Fruit fly (Drosophila melanogaster) whole organism, embryonic: ENCODE results near the gene RhoGAP93B.

Source experiments
- Atf3 ChIP-seq: fragments of 200-800 bp; sonication (Bioruptor generic); optimal IDR thresholded peaks from 3 replicates; lab custom pipeline; 2016; ENCODE audit warnings: missing biosample characterization, missing genetic modification characterization
- CG10979 ChIP-seq: fragments of 200-800 bp; sonication (Bioruptor generic); optimal IDR thresholded peaks from 2 replicates; lab custom pipeline; 2018; ENCODE audit warnings: missing biosample characterization, mild to moderate bottlenecking, missing genetic modification characterization, moderate library complexity
- CG11456 ChIP-seq: fragments of 200-800 bp; sonication (Bioruptor generic); IDR thresholded peaks from 3 replicates; pipeline ENCODE4 v1.3.6; 2022; ENCODE audit warnings: missing biosample characterization, missing genetic modification characterization
- CG11696 ChIP-seq: fragments of 200-800 bp; sonication (Bioruptor generic); IDR thresholded peaks from 2 replicates; pipeline ENCODE4 v1.3.6; 2022; ENCODE audit warnings: missing biosample characterization, missing genetic modification characterization
- CG12299 ChIP-seq: fragments of 200-800 bp; sonication (Bioruptor generic); optimal IDR thresholded peaks from 2 replicates; lab custom pipeline; 2018; ENCODE audit warnings: missing biosample characterization, mild to moderate bottlenecking, missing genetic modification characterization
- CG12391 ChIP-seq: fragments of 200-800 bp; sonication (Bioruptor generic); optimal IDR thresholded peaks from 3 replicates; lab custom pipeline; 2018; ENCODE audit warnings: missing biosample characterization, mild to moderate bottlenecking, missing genetic modification characterization, moderate library complexity
- CG12744 ChIP-seq: fragments of 200-800 bp; sonication (Bioruptor generic); optimal IDR thresholded peaks from 2 replicates; lab custom pipeline; 2016; ENCODE audit warnings: missing biosample characterization, missing genetic modification characterization
- CG13287 ChIP-seq: fragments of 200-800 bp; sonication (Bioruptor generic); IDR thresholded peaks from 2 replicates; pipeline ENCODE4 v1.3.6; 2022; ENCODE audit warnings: missing biosample characterization, missing genetic modification characterization; ENCODE audit not compliant: partially characterized antibody
- CG14965 ChIP-seq: fragments of 200-800 bp; sonication (Bioruptor generic); optimal IDR thresholded peaks from 2 replicates; lab custom pipeline; 2016; ENCODE audit warnings: missing biosample characterization, missing genetic modification characterization, borderline replicate concordance
- CG15073 ChIP-seq: fragments of 200-800 bp; sonication (Bioruptor generic); optimal IDR thresholded peaks from 2 replicates; lab custom pipeline; 2016; ENCODE audit warnings: missing biosample characterization, missing genetic modification characterization
- CG1602 ChIP-seq: fragments of 200-800 bp; sonication (Bioruptor generic); optimal IDR thresholded peaks from 3 replicates; lab custom pipeline; 2016; ENCODE audit warnings: missing biosample characterization, missing genetic modification characterization
- CG18476 ChIP-seq: fragments of 200-800 bp; sonication (Bioruptor generic); optimal IDR thresholded peaks from 2 replicates; lab custom pipeline; 2016; ENCODE audit warnings: missing biosample characterization, mild to moderate bottlenecking, missing genetic modification characterization
- CG18619 ChIP-seq: fragments of 200-800 bp; sonication (Bioruptor generic); optimal IDR thresholded peaks from 3 replicates; lab custom pipeline; 2017; ENCODE audit warnings: missing biosample characterization, mild to moderate bottlenecking, missing genetic modification characterization
- CG4617 ChIP-seq: fragments of 200-800 bp; sonication (Bioruptor generic); optimal IDR thresholded peaks from 3 replicates; lab custom pipeline; 2016; ENCODE audit warnings: missing biosample characterization, missing genetic modification characterization, borderline replicate concordance
- CG4707 ChIP-seq: fragments of 200-800 bp; sonication (Bioruptor generic); optimal IDR thresholded peaks from 2 replicates; lab custom pipeline; 2018; ENCODE audit warnings: missing biosample characterization, mild to moderate bottlenecking, missing genetic modification characterization, moderate library complexity
- CG6683 ChIP-seq: fragments of 200-800 bp; sonication (Bioruptor generic); optimal IDR thresholded peaks from 2 replicates; lab custom pipeline; 2017; ENCODE audit warnings: missing biosample characterization, mild to moderate bottlenecking, missing genetic modification characterization, missing genetic modification reagents
- CG7357 ChIP-seq: fragments of 200-800 bp; sonication (Bioruptor generic); IDR thresholded peaks from 3 replicates; pipeline ENCODE4 v1.3.6; 2022; ENCODE audit warnings: missing biosample characterization, missing genetic modification characterization
- CG9437 ChIP-seq: fragments of 200-800 bp; sonication (Bioruptor generic); optimal IDR thresholded peaks from 2 replicates; lab custom pipeline; 2018; ENCODE audit warnings: missing biosample characterization, mild to moderate bottlenecking, missing genetic modification characterization
- Dbx ChIP-seq: fragments of 200-800 bp; sonication (Bioruptor generic); IDR thresholded peaks from 3 replicates; pipeline ENCODE4 v1.3.6; 2022; ENCODE audit warnings: missing biosample characterization, missing genetic modification characterization
- H15 ChIP-seq: fragments of 200-800 bp; sonication (Bioruptor generic); IDR thresholded peaks from 3 replicates; pipeline ENCODE4 v1.3.6; 2022; ENCODE audit warnings: missing biosample characterization, missing genetic modification characterization
- HLH54F ChIP-seq: fragments of 200-800 bp; sonication (Bioruptor generic); optimal IDR thresholded peaks from 3 replicates; lab custom pipeline; 2016; ENCODE audit warnings: missing biosample characterization, missing genetic modification characterization
- Hey ChIP-seq: fragments of 200-800 bp; sonication (Bioruptor generic); optimal IDR thresholded peaks from 3 replicates; lab custom pipeline; 2018; ENCODE audit warnings: missing biosample characterization, mild to moderate bottlenecking, missing genetic modification characterization
- Kr ChIP-seq: fragments of 200-800 bp; sonication (Bioruptor generic); optimal IDR thresholded peaks from 2 replicates; lab custom pipeline; 2017; ENCODE audit warnings: missing biosample characterization, mild to moderate bottlenecking, missing genetic modification characterization
- Lim3 ChIP-seq: fragments of 200-800 bp; sonication (Bioruptor generic); IDR thresholded peaks from 2 replicates; pipeline ENCODE4 v1.3.6; 2022; ENCODE audit warnings: missing biosample characterization, missing genetic modification characterization
- MTF-1 ChIP-seq: fragments of 200-800 bp; sonication (Bioruptor generic); optimal IDR thresholded peaks from 2 replicates; lab custom pipeline; 2018; ENCODE audit warnings: missing biosample characterization, mild to moderate bottlenecking, missing genetic modification characterization, borderline replicate concordance
- NFAT ChIP-seq: fragments of 200-800 bp; sonication (Bioruptor generic); IDR thresholded peaks from 2 replicates; pipeline ENCODE4 v1.3.6; 2022; ENCODE audit warnings: missing biosample characterization, missing genetic modification characterization
- Neu2 ChIP-seq: fragments of 200-800 bp; sonication (Bioruptor generic); optimal IDR thresholded peaks from 3 replicates; lab custom pipeline; 2016; ENCODE audit warnings: missing biosample characterization, missing genetic modification characterization, borderline replicate concordance
- Taf1 ChIP-seq: fragments of 200-800 bp; sonication (Bioruptor generic); IDR thresholded peaks from 2 replicates; pipeline ENCODE4 v1.3.6; 2022; ENCODE audit warnings: missing biosample characterization, missing genetic modification characterization
- ab ChIP-seq: fragments of 200-800 bp; sonication (Bioruptor generic); optimal IDR thresholded peaks from 2 replicates; lab custom pipeline; 2016; ENCODE audit warnings: missing biosample characterization, missing genetic modification characterization
- abd-A ChIP-seq: fragments of 200-800 bp; sonication (Bioruptor generic); optimal IDR thresholded peaks from 3 replicates; lab custom pipeline; 2019; ENCODE audit warnings: missing biosample characterization, mild to moderate bottlenecking, missing genetic modification characterization, moderate library complexity
- br ChIP-seq: fragments of >200 bp; optimal IDR thresholded peaks from 2 replicates; lab custom pipeline; 2017
- crol ChIP-seq: fragments of 200-800 bp; sonication (Bioruptor generic); IDR thresholded peaks from 2 replicates; pipeline ENCODE4 v1.3.6; 2022; ENCODE audit warnings: missing biosample characterization, missing genetic modification characterization
- fu2 ChIP-seq: fragments of 200-800 bp; sonication (Bioruptor generic); optimal IDR thresholded peaks from 2 replicates; lab custom pipeline; 2016; ENCODE audit warnings: missing biosample characterization, missing genetic modification characterization
- gsb ChIP-seq: fragments of 200-800 bp; sonication (Bioruptor generic); IDR thresholded peaks from 2 replicates; pipeline ENCODE4 v1.3.6; 2022; ENCODE audit warnings: missing biosample characterization, missing genetic modification characterization
- insv ChIP-seq, 2 experiments: fragments of 200-800 bp; sonication (Bioruptor generic); optimal IDR thresholded peaks; 3 replicates each; lab custom pipeline; 2016 to 2018; ENCODE audit warnings: missing biosample characterization in 2 of 2, missing genetic modification characterization in 2 of 2
- jing ChIP-seq: fragments of 200-800 bp; sonication (Bioruptor generic); optimal IDR thresholded peaks from 2 replicates; lab custom pipeline; 2018; ENCODE audit warnings: missing biosample characterization, mild to moderate bottlenecking, missing genetic modification characterization
- kay ChIP-seq: fragments of 200-800 bp; sonication (Bioruptor generic); optimal IDR thresholded peaks from 2 replicates; lab custom pipeline; 2016; ENCODE audit warnings: missing biosample characterization, missing genetic modification characterization
- kni ChIP-seq: fragments of 200-800 bp; sonication (Bioruptor generic); optimal IDR thresholded peaks from 3 replicates; lab custom pipeline; 2017; ENCODE audit warnings: mild to moderate bottlenecking, missing biosample characterization, missing genetic modification reagents, missing genetic modification characterization
- lab ChIP-seq: fragments of 200-800 bp; sonication (Bioruptor generic); optimal IDR thresholded peaks from 3 replicates; lab custom pipeline; 2017; ENCODE audit warnings: missing biosample characterization, missing genetic modification characterization, mild to moderate bottlenecking, moderate library complexity, missing genetic modification reagents
- lola ChIP-seq, 3 experiments: fragments of >200 bp in 2 of 3; fragments of 200-800 bp in 1 of 3; sonication (Bioruptor generic) in 1 of 3; optimal IDR thresholded peaks; 2 replicates each; lab custom pipeline; 2017 to 2019; ENCODE audit warnings: missing biosample characterization in 3 of 3, missing genetic modification characterization in 3 of 3, mild to moderate bottlenecking in 1 of 3, moderate library complexity in 1 of 3
- maf-S ChIP-seq: fragments of 200-800 bp; sonication (Bioruptor generic); optimal IDR thresholded peaks from 2 replicates; lab custom pipeline; 2016; ENCODE audit warnings: missing biosample characterization, missing genetic modification characterization
- mld ChIP-seq: fragments of 200-800 bp; sonication (Bioruptor generic); IDR thresholded peaks from 3 replicates; pipeline ENCODE4 v1.3.6; 2022; ENCODE audit warnings: missing biosample characterization, missing genetic modification characterization; ENCODE audit not compliant: partially characterized antibody
- nerfin-2 ChIP-seq: fragments of 200-800 bp; sonication (Bioruptor generic); IDR thresholded peaks from 2 replicates; pipeline ENCODE4 v1.3.6; 2022; ENCODE audit warnings: missing biosample characterization, missing genetic modification characterization; ENCODE audit not compliant: partially characterized antibody
- pho ChIP-seq: fragments of 200-800 bp; sonication (Bioruptor generic); optimal IDR thresholded peaks from 2 replicates; lab custom pipeline; 2016; ENCODE audit warnings: missing biosample characterization, missing genetic modification characterization
- pita ChIP-seq: fragments of 200-800 bp; sonication (Bioruptor generic); optimal IDR thresholded peaks from 2 replicates; lab custom pipeline; 2017; ENCODE audit warnings: missing biosample characterization, mild to moderate bottlenecking, missing genetic modification characterization
- psq ChIP-seq: fragments of 200-800 bp; sonication (Bioruptor generic); optimal IDR thresholded peaks from 2 replicates; lab custom pipeline; 2017; ENCODE audit warnings: missing biosample characterization, missing genetic modification characterization
- trem ChIP-seq: fragments of 200-800 bp; optimal IDR thresholded peaks from 3 replicates; lab custom pipeline; 2019; ENCODE audit warnings: missing biosample characterization, mild to moderate bottlenecking, missing genetic modification characterization, moderate library complexity
- usp ChIP-seq: fragments of >200 bp; optimal IDR thresholded peaks from 2 replicates; lab custom pipeline; 2017; ENCODE audit warnings: missing biosample characterization, missing genetic modification characterization
- vvl ChIP-seq: fragments of 200-800 bp; sonication (Bioruptor generic); IDR thresholded peaks from 2 replicates; pipeline ENCODE4 v1.3.6; 2022; ENCODE audit warnings: missing biosample characterization, missing genetic modification characterization

Gene RhoGAP93B

dm6 chr3R:21064000-21064924, 33.4 kb downstream of the RhoGAP93B start, which contains the start of gene Cortactin (continued):
- TF ChIP-seq CG12391 (tag; lab: Kevin White, UChicago): no peak
- TF ChIP-seq CG4707: no peak
- TF ChIP-seq nerfin-2 (GFP tag; lab: Robert Waterston, UW): peak; percentile 84
- TF ChIP-seq NFAT (GFP tag; lab: Robert Waterston, UW): peak; percentile 40; the same call in 1 of the 2 replicates
- TF ChIP-seq jing: no peak
- TF ChIP-seq CG12744 (GFP tag; lab: Kevin White, UChicago): no peak
- no peak for TF ChIP-seq CG11696 (GFP tag; lab: Robert Waterston, UW)
- no peak for TF ChIP-seq insv (GFP tag; optimal IDR thresholded peaks at IDR 0.05; lab: Kevin White, UChicago)
- peak; percentile 16 for TF ChIP-seq CG9437 (GFP tag; lab: Kevin White, UChicago)
- TF ChIP-seq CG13287 (GFP tag; lab: Robert Waterston, UW): peak; percentile 89; the same call in 1 of the 2 replicates
- peak; percentile 97 for TF ChIP-seq CG15073 (GFP tag; lab: Kevin White, UChicago)
- no peak for TF ChIP-seq CG11456 (GFP tag; lab: Robert Waterston, UW)
- no peak for TF ChIP-seq maf-S (GFP tag; lab: Kevin White, UChicago)
- TF ChIP-seq HLH54F (GFP tag; lab: Kevin White, UChicago): no peak
- TF ChIP-seq CG10979 (tag; lab: Kevin White, UChicago): no peak
- no peak for TF ChIP-seq lola (GFP tag; optimal IDR thresholded peaks at IDR 0.05; lab: Kevin White, UChicago)
- TF ChIP-seq CG6683 (GFP tag; lab: Kevin White, UChicago): no peak
- TF ChIP-seq Dbx (GFP tag; lab: Robert Waterston, UW): 0 out of 3 replicates have a peak, but pooled peaks have one; percentile 48
- no peak for TF ChIP-seq pita
- TF ChIP-seq CG18619 (GFP tag; lab: Kevin White, UChicago): no peak
- TF ChIP-seq MTF-1: no peak
- peak; percentile 57 for TF ChIP-seq trem (tag; lab: Kevin White, UChicago)
- no peak for TF ChIP-seq Taf1 (GFP tag; lab: Robert Waterston, UW)
- TF ChIP-seq br: no peak
- peak; percentile 48 for TF ChIP-seq kay (GFP tag; lab: Kevin White, UChicago)
- TF ChIP-seq Neu2 (GFP tag; lab: Kevin White, UChicago): peak; percentile 98
- no peak for TF ChIP-seq lab (GFP tag; lab: Kevin White, UChicago)
- no peak for TF ChIP-seq psq (GFP tag; lab: Kevin White, UChicago)
- no peak for TF ChIP-seq crol (GFP tag; lab: Robert Waterston, UW)
- TF ChIP-seq CG4617 (GFP tag; lab: Kevin White, UChicago): peak; percentile 61
- TF ChIP-seq CG14965 (GFP tag; lab: Kevin White, UChicago): no peak
- TF ChIP-seq CG1602: no peak
- no peak for TF ChIP-seq fu2 (GFP tag; lab: Kevin White, UChicago)
- no peak for TF ChIP-seq gsb (GFP tag; lab: Robert Waterston, UW)
- no peak for TF ChIP-seq Lim3 (GFP tag; lab: Robert Waterston, UW)
- no peak for TF ChIP-seq CG7357 (GFP tag; lab: Robert Waterston, UW)
- no peak for TF ChIP-seq CG12299
- peak; percentile 65; the same call in 1 of the 2 replicates for TF ChIP-seq vvl (GFP tag; lab: Robert Waterston, UW)
- no peak for TF ChIP-seq usp (GFP tag; lab: Kevin White, UChicago)
- no peak for TF ChIP-seq Atf3
- TF ChIP-seq CG18476 (GFP tag; lab: Kevin White, UChicago): no peak
- peak; percentile 77 for TF ChIP-seq kni (GFP tag; lab: Kevin White, UChicago)
- TF ChIP-seq ab (GFP tag; lab: Kevin White, UChicago): no peak
- peak; percentile 10 for TF ChIP-seq abd-A (tag; lab: Kevin White, UChicago)
- TF ChIP-seq pho (GFP tag; lab: Kevin White, UChicago): no peak
- TF ChIP-seq Kr (GFP tag; lab: Kevin White, UChicago): peak; percentile 87
- TF ChIP-seq mld (GFP tag; lab: Robert Waterston, UW): peak; percentile 70
- TF ChIP-seq H15 (GFP tag; lab: Robert Waterston, UW): no peak
- TF ChIP-seq Hey (tag; lab: Kevin White, UChicago): no peak
